Worm (Caenorhabditis elegans): ENCODE data around the gene cpsf-4.
"Not testable (repeated sequence)": the region's sequence is repeated elsewhere in the genome, so short reads cannot be mapped to it uniquely, and the experiment has no call there.

The cpsf-4 gene

ce11 chrIV:12093384-12093783 lies at the start of gene cpsf-4:
Gene cpsf-4, minus strand, starts transcription at chrIV:12093445.
- peak; percentile 41 for TF ChIP-seq lsy-2 (tag; optimal IDR thresholded peaks at IDR 0.05)
- no peak for TF ChIP-seq hlh-1 (tag; optimal IDR thresholded peaks at IDR 0.05)

DNA sequence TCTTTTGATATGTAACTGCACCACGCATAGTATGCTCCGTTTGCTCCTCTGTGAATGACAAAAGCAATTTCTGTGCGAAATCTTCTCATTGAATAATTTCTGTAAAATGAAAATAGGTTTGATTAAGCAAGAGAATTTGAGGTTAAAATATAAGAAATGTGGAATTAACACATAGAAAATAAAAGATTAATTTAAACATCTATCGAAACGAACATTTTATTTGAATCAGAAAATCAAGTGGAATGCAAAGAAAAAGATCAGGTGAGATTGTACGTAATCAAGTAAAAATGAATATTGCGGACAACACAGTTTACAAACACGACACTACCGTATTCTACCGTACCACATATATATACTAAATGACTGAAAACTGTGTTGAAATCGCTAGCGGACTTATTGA lies 47.7 kb upstream of the cpsf-4 start, which contains the start of gene B0001.8:
Gene B0001.8 (minus strand): TSS at position 101 of the 400 bp plus-strand sequence.
- TF ChIP-seq ham-2 (GFP tag; optimal IDR thresholded peaks at IDR 0.05) (no peak), sptf-1 (tag; optimal IDR thresholded peaks at IDR 0.05) (no peak), bed-3 (GFP tag; optimal IDR thresholded peaks at IDR 0.05) (no peak), snpc-4 (tag; optimal IDR thresholded peaks at IDR 0.05) (no peak), nhr-2 (tag; optimal IDR thresholded peaks at IDR 0.05) (no peak), lin-32 (GFP tag; optimal IDR thresholded peaks at IDR 0.05) (no peak), sem-2 (GFP tag; optimal IDR thresholded peaks at IDR 0.05) (no peak), hlh-1 (tag; optimal IDR thresholded peaks at IDR 0.05) (no peak), nhr-12 (tag; optimal IDR thresholded peaks at IDR 0.05) (no peak)

- TF ChIP-seq nhr-2, mls-2, M03D4.4 (tag; optimal IDR thresholded peaks at IDR 0.05): not testable (repeated sequence)
These were observed 44.8 kb upstream of the cpsf-4 start, which contains the start of gene B0001.4 for ce11 chrIV:12138093-12138492. Gene B0001.4, minus strand, starts transcription at chrIV:12138193.

- TF ChIP-seq nhr-76 (tag; optimal IDR thresholded peaks at IDR 0.05) (no peak), ces-1 (GFP tag; optimal IDR thresholded peaks at IDR 0.05) (peak; percentile 6), nhr-12 (tag; optimal IDR thresholded peaks at IDR 0.05) (no peak)
These were observed 41.7 kb upstream of the cpsf-4 start for ce11 chrIV:12134991-12135390.

- TF ChIP-seq nhr-2 (tag; optimal IDR thresholded peaks at IDR 0.05) (peak; percentile 91), ceh-39 (tag; optimal IDR thresholded peaks at IDR 0.05) (no peak)
These were observed 40.5 kb upstream of the cpsf-4 start for ce11 chrIV:12133776-12134175.

- TF ChIP-seq drap-1 (GFP tag; optimal IDR thresholded peaks at IDR 0.05): no peak
- TF ChIP-seq ces-1 (GFP tag; optimal IDR thresholded peaks at IDR 0.05): peak; percentile 68
- no peak for TF ChIP-seq mep-1 (tag; optimal IDR thresholded peaks at IDR 0.05)
These were observed 38.2 kb upstream of the cpsf-4 start for ce11 chrIV:12131308-12132072.

DNA sequence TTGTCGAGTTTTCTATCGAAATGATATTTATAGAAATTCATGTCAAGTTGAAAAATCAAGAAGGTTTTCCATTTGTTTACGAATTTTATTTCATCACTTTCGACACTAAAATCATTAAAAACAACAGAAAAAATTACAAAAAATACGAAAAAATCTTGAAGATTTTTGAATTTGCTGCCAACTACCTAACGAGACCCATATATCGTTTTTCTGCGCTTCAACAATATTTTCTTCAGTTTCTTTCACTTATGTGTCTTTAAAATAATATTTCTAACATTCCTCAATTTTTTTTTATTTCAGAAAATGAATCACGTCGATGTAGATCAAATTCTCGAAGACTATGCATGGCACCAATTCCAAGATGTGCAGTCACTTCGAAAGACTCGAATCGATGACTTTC lies 36.0 kb upstream of the cpsf-4 start, which contains the start of gene lin-24:
Gene lin-24 (plus strand): TSS at position 301 of the 400 bp plus-strand sequence.
- TF ChIP-seq ces-1 (GFP tag; optimal IDR thresholded peaks at IDR 0.05) (no peak), hlh-1 (tag; optimal IDR thresholded peaks at IDR 0.05) (no peak), cnd-1 (tag; optimal IDR thresholded peaks at IDR 0.05) (no peak), mep-1 (tag; optimal IDR thresholded peaks at IDR 0.05) (no peak), nhr-12 (tag; optimal IDR thresholded peaks at IDR 0.05) (no peak), bed-3 (GFP tag; optimal IDR thresholded peaks at IDR 0.05) (no peak), unc-120 (tag; optimal IDR thresholded peaks at IDR 0.05; ENCODE audit: poor library complexity, severe bottlenecking) (no peak), pha-4 (tag; optimal IDR thresholded peaks at IDR 0.05) (no peak), tbx-8 (GFP tag; optimal IDR thresholded peaks at IDR 0.05) (no peak), nhr-2 (tag; optimal IDR thresholded peaks at IDR 0.05) (no peak), nhr-237 (tag; optimal IDR thresholded peaks at IDR 0.05) (no peak), lin-13 (tag; optimal IDR thresholded peaks at IDR 0.05) (no peak), unc-62 (GFP tag; optimal IDR thresholded peaks at IDR 0.05) (no peak), ztf-11 (tag; optimal IDR thresholded peaks at IDR 0.05) (no peak), M03D4.4 (tag; optimal IDR thresholded peaks at IDR 0.05) (no peak), mab-5 (tag; optimal IDR thresholded peaks at IDR 0.05) (no peak), nhr-76 (tag; optimal IDR thresholded peaks at IDR 0.05) (no peak), lin-32 (GFP tag; optimal IDR thresholded peaks at IDR 0.05) (no peak), mls-2 (tag; optimal IDR thresholded peaks at IDR 0.05) (no peak)

Data from whole organism, mixed stage, embryonic.